Worm (Caenorhabditis elegans) whole organism, L2 larva: ENCODE results near the gene C18G1.6.

ENCODE experiments used
- ZK546.5 ChIP-seq: sonication (generic microtip); optimal IDR thresholded peaks from 2 replicates; lab custom pipeline; 2017; ENCODE audit warnings: missing biosample characterization, missing genetic modification characterization
- aly-2 ChIP-seq: fragments of 150-350 bp; optimal IDR thresholded peaks from 2 replicates; lab custom pipeline; 2014; ENCODE audit warnings: missing biosample characterization, missing genetic modification characterization
- ceh-82 ChIP-seq: fragments of 150-350 bp; optimal IDR thresholded peaks from 2 replicates; lab custom pipeline; 2014; ENCODE audit warnings: missing biosample characterization, missing genetic modification characterization
- fos-1 ChIP-seq: fragments of 150-350 bp; optimal IDR thresholded peaks from 2 replicates; lab custom pipeline; 2014; ENCODE audit warnings: missing biosample characterization, missing genetic modification characterization
- lin-13 ChIP-seq: fragments of 150-350 bp; optimal IDR thresholded peaks from 2 replicates; lab custom pipeline; 2014; ENCODE audit warnings: missing biosample characterization, missing genetic modification reagents, missing genetic modification characterization
- mdl-1 ChIP-seq, 2 experiments: fragments of 150-350 bp in 1 of 2; sonication (generic microtip) in 1 of 2; optimal IDR thresholded peaks; 2 replicates each; lab custom pipeline; 2017; ENCODE audit warnings: missing biosample characterization in 2 of 2, missing genetic modification characterization in 2 of 2
- nhr-237 ChIP-seq: fragments of 150-350 bp; optimal IDR thresholded peaks from 2 replicates; lab custom pipeline; 2014; ENCODE audit warnings: missing biosample characterization, missing genetic modification characterization
- sem-4 ChIP-seq: fragments of 150-350 bp; optimal IDR thresholded peaks from 2 replicates; lab custom pipeline; 2014; ENCODE audit warnings: missing biosample characterization, missing genetic modification reagents, missing genetic modification characterization
- snpc-4 ChIP-seq: fragments of 150-350 bp; optimal IDR thresholded peaks from 2 replicates; lab custom pipeline; 2014; ENCODE audit warnings: missing biosample characterization, missing genetic modification characterization
- unc-62 ChIP-seq: fragments of 150-350 bp; optimal IDR thresholded peaks from 2 replicates; lab custom pipeline; 2014; ENCODE audit warnings: missing biosample characterization, missing genetic modification reagents, missing genetic modification characterization

- TF ChIP-seq aly-2 (tag; lab: Kevin White, UChicago), result no peak
- no peak for TF ChIP-seq unc-62 (GFP tag; lab: Kevin White, UChicago)
- no peak for TF ChIP-seq sem-4 (tag; lab: Kevin White, UChicago)
- no peak for TF ChIP-seq fos-1
- TF ChIP-seq lin-13 (GFP tag; lab: Kevin White, UChicago), result no peak
- no peak for TF ChIP-seq ceh-82 (tag; lab: Kevin White, UChicago)
- no peak for TF ChIP-seq mdl-1 (tag; optimal IDR thresholded peaks at IDR 0.05; lab: Kevin White, UChicago)
- no peak for TF ChIP-seq snpc-4 (tag; lab: Kevin White, UChicago)
- no peak for TF ChIP-seq nhr-237
- no peak for TF ChIP-seq ZK546.5 (tag; lab: Kevin White, UChicago)
These were observed 4.4 kb downstream of the C18G1.6 start for ce11 chrV:4754684-4755211.
